Fruit fly (Drosophila melanogaster) whole organism, adult: ENCODE measurements around the gene CG9855.

Experiments used
- CG11617 ChIP-seq: fragments of 200-800 bp; sonication (Bioruptor generic); optimal IDR thresholded peaks from 2 replicates; lab custom pipeline; 2017; ENCODE audit warnings: mild to moderate bottlenecking, missing biosample characterization, missing genetic modification reagents, missing genetic modification characterization
- CG12768 ChIP-seq: fragments of 200-800 bp; sonication (Bioruptor generic); optimal IDR thresholded peaks from 2 replicates; lab custom pipeline; 2017; ENCODE audit warnings: missing biosample characterization, missing genetic modification characterization, mild to moderate bottlenecking, moderate library complexity, missing genetic modification reagents
- CG14711 ChIP-seq: fragments of 200-800 bp; sonication (Bioruptor generic); optimal IDR thresholded peaks from 2 replicates; lab custom pipeline; 2018; ENCODE audit warnings: missing biosample characterization, mild to moderate bottlenecking, missing genetic modification characterization, moderate library complexity
- CG1620 ChIP-seq: fragments of 200-800 bp; sonication (Bioruptor generic); optimal IDR thresholded peaks from 2 replicates; lab custom pipeline; 2016; ENCODE audit warnings: missing biosample characterization, missing genetic modification characterization
- CG33017 ChIP-seq: fragments of 200-800 bp; sonication (Bioruptor generic); optimal IDR thresholded peaks from 2 replicates; lab custom pipeline; 2018; ENCODE audit warnings: missing biosample characterization, mild to moderate bottlenecking, missing genetic modification characterization, moderate library complexity
- CG5204 ChIP-seq: fragments of 200-800 bp; sonication (Bioruptor generic); optimal IDR thresholded peaks from 2 replicates; lab custom pipeline; 2016; ENCODE audit warnings: missing biosample characterization, missing genetic modification characterization
- CG7045 ChIP-seq: fragments of 200-800 bp; sonication (Bioruptor generic); optimal IDR thresholded peaks from 2 replicates; lab custom pipeline; 2017; ENCODE audit warnings: missing biosample characterization, mild to moderate bottlenecking, missing genetic modification characterization
- CG7101 ChIP-seq: fragments of 200-800 bp; sonication (Bioruptor generic); optimal IDR thresholded peaks from 2 replicates; lab custom pipeline; 2018; ENCODE audit warnings: missing biosample characterization, mild to moderate bottlenecking, missing genetic modification characterization, moderate library complexity
- Clk ChIP-seq: fragments of 200-800 bp; sonication (Bioruptor generic); optimal IDR thresholded peaks from 2 replicates; lab custom pipeline; 2017; ENCODE audit warnings: missing biosample characterization, missing genetic modification characterization
- Crg-1 ChIP-seq: fragments of 200-800 bp; sonication (Bioruptor generic); optimal IDR thresholded peaks from 2 replicates; lab custom pipeline; 2016; ENCODE audit warnings: missing biosample characterization, missing genetic modification characterization
- Hr96 ChIP-seq: fragments of 200-800 bp; sonication (Bioruptor generic); optimal IDR thresholded peaks from 2 replicates; lab custom pipeline; 2016; ENCODE audit warnings: missing biosample characterization, missing genetic modification characterization
- Mnt ChIP-seq: fragments of 200-800 bp; sonication (Bioruptor generic); optimal IDR thresholded peaks from 2 replicates; lab custom pipeline; 2016; ENCODE audit warnings: missing biosample characterization, mild to moderate bottlenecking, missing genetic modification characterization
- bab1 ChIP-seq: fragments of 200-800 bp; sonication (Bioruptor generic); optimal IDR thresholded peaks from 3 replicates; lab custom pipeline; 2019; ENCODE audit warnings: missing biosample characterization, mild to moderate bottlenecking, missing genetic modification characterization, moderate library complexity
- cic ChIP-seq: fragments of 200-800 bp; sonication (Bioruptor generic); optimal IDR thresholded peaks from 2 replicates; lab custom pipeline; 2017; ENCODE audit warnings: missing biosample characterization, mild to moderate bottlenecking, missing genetic modification characterization, moderate library complexity
- cnc ChIP-seq, 2 experiments: fragments of >200 bp; optimal IDR thresholded peaks; 2 replicates each; lab custom pipeline; 2017
- kay ChIP-seq: fragments of 200-800 bp; sonication (Bioruptor generic); peaks from one replicate; lab custom pipeline; 2016; ENCODE audit warnings: missing biosample characterization, missing genetic modification characterization, borderline replicate concordance
- ovo ChIP-seq: fragments of 200-800 bp; sonication (Bioruptor generic); optimal IDR thresholded peaks from 2 replicates; lab custom pipeline; 2016; ENCODE audit warnings: missing biosample characterization, missing genetic modification characterization
- pad ChIP-seq: fragments of 200-800 bp; sonication (Bioruptor generic); optimal IDR thresholded peaks from 3 replicates; lab custom pipeline; 2017; ENCODE audit warnings: missing biosample characterization, missing genetic modification characterization, mild to moderate bottlenecking, moderate library complexity, missing genetic modification reagents
- tj ChIP-seq: fragments of 200-800 bp; sonication (Bioruptor generic); optimal IDR thresholded peaks from 3 replicates; lab custom pipeline; 2017; ENCODE audit warnings: missing biosample characterization, mild to moderate bottlenecking, missing genetic modification characterization, moderate library complexity
- toe ChIP-seq: fragments of 200-800 bp; sonication (Bioruptor generic); optimal IDR thresholded peaks from 2 replicates; lab custom pipeline; 2016; ENCODE audit warnings: missing biosample characterization, missing genetic modification characterization

The CG9855 gene

DNA sequence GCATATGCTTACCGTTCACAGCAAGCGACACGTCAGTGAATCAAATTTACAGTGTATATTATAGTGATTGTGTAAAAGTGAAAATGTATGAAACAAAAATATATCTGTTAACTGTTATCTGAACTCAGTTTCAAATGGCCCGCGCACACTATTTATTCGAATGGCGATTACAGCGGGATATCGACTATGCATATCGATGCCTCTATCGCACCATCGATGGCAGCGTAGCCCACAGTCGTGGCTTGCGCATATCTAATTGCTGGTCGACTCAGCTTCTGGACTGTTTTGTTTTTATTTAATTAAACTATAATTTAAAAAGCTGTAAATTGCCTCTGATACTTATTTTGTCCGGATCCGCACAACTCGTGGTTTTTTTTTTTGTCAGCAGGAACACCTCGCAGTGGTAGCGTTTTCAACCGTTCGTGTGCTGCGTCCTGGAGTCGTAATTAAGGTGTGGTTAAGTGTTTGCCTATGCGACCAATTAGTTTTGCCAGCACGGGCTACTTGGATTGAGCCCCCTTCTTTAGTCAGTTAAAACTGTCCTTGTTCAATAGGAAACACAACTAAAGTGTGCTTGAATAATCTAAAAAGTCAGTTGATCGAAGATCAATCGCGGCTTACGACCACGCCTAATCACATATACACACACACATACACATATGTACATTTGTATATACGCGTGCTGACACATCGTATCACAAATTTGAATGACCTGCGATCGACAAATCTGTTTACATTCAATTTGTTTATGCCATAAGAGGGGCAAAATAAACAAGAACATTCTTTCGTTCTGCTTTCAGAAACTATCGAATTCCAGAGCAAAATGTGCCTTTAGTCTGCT, 16.4 kb downstream of the CG9855 start, which contains the start of gene Cont:
Cont (plus strand) TSS at position 228 of the 841 bp plus-strand sequence.
- no peak for TF ChIP-seq CG14711 (tag; lab: Kevin White, UChicago)
- TF ChIP-seq Hr96 (GFP tag; lab: Kevin White, UChicago): no peak
- peak; percentile 62 for TF ChIP-seq bab1 (GFP tag; lab: Kevin White, UChicago)
- TF ChIP-seq cic (GFP tag; lab: Kevin White, UChicago): peak; percentile 8
- TF ChIP-seq cnc (optimal IDR thresholded peaks at IDR 0.05; lab: Kevin White, UChicago): no peak
- TF ChIP-seq CG7045 (GFP tag; lab: Kevin White, UChicago): no peak
- TF ChIP-seq ovo: no peak
- TF ChIP-seq Crg-1 (GFP tag; lab: Kevin White, UChicago): peak; percentile 26
- TF ChIP-seq CG5204 (GFP tag; lab: Kevin White, UChicago): no peak
- peak; percentile 52 for TF ChIP-seq tj
- TF ChIP-seq Clk (GFP tag; lab: Kevin White, UChicago): no peak
- peak; percentile 30 for TF ChIP-seq CG7101 (tag; lab: Kevin White, UChicago)
- TF ChIP-seq toe (GFP tag; lab: Kevin White, UChicago): no peak
- peak; percentile 15 for TF ChIP-seq CG11617 (GFP tag; lab: Kevin White, UChicago)
- TF ChIP-seq CG12768 (GFP tag; lab: Kevin White, UChicago): no peak
- TF ChIP-seq CG33017 (tag; lab: Kevin White, UChicago): no peak
- TF ChIP-seq Mnt: peak; percentile 43
- TF ChIP-seq kay (GFP tag; lab: Kevin White, UChicago): no peak
- peak; percentile 41 for TF ChIP-seq CG1620 (GFP tag; lab: Kevin White, UChicago)
- no peak for TF ChIP-seq pad

DNA sequence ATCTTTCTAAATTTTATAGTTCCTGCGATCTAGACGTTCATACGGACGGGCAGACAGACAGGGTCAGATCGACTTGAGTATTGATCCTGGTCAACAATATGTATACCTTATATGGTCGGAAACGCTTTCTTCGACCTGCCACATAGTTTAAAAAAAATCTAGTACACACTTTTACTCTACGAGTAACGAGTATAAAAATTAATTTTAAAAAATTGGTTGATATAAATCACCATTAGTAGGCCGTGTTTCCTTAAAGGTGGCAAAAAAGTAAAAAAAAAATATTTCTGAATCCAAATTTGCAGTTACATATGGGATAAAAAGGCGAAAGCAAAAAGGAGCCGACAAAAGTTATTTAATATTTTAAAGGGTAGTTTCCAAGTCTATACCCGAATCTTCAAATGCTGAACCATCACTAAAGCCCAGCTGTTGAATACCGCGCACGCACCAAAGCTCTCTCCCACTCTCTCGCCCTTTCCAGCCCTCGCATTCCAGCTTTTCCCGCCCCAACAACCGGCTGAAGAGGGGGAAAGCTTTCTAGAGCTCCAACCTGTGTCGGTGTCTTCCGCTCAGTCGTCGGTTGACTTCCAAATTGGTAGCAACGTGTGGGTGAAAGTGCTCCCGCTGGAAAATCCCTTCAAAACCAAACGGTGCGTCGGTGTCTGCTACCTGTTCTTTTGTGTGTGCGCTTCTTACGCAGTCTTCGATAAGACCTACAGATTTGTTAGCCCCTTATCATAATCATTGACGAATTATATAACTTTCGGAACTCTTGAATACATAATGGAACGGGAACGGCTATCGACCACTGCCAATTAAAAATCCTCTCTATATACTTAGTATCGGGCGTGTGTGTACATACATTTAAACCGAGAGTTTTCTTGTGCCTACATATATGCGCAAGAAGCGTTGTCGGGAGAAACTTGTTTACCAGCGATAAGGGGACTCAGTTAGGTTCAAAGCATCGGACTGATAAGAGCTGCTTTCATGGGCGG, 19.0 kb downstream of the CG9855 start, which contains the start of gene Sfxn1-3:
Sfxn1-3 (plus strand) TSS at position 238 of the 992 bp plus-strand sequence.
- TF ChIP-seq pad (peak; percentile 96), Hr96 (GFP tag; lab: Kevin White, UChicago) (peak; percentile 63), Clk (GFP tag; lab: Kevin White, UChicago) (no peak), bab1 (GFP tag; lab: Kevin White, UChicago) (peak; percentile 78), toe (GFP tag; lab: Kevin White, UChicago) (no peak), ovo (peak; percentile 73), cic (GFP tag; lab: Kevin White, UChicago) (peak; percentile 95), CG12768 (GFP tag; lab: Kevin White, UChicago) (peak; percentile 95), CG33017 (tag; lab: Kevin White, UChicago) (peak; percentile 55), CG1620 (GFP tag; lab: Kevin White, UChicago) (no peak), CG14711 (tag; lab: Kevin White, UChicago) (peak; percentile 36), kay (GFP tag; lab: Kevin White, UChicago) (peak; percentile 89), tj (peak; percentile 29), CG7045 (GFP tag; lab: Kevin White, UChicago) (peak; percentile 27), CG5204 (GFP tag; lab: Kevin White, UChicago) (no peak), CG11617 (GFP tag; lab: Kevin White, UChicago) (peak; percentile 55), Crg-1 (GFP tag; lab: Kevin White, UChicago) (peak; percentile 79), CG7101 (tag; lab: Kevin White, UChicago) (peak; percentile 71), cnc (optimal IDR thresholded peaks at IDR 0.05; lab: Kevin White, UChicago) (no peak), Mnt (peak; percentile 92)

DNA sequence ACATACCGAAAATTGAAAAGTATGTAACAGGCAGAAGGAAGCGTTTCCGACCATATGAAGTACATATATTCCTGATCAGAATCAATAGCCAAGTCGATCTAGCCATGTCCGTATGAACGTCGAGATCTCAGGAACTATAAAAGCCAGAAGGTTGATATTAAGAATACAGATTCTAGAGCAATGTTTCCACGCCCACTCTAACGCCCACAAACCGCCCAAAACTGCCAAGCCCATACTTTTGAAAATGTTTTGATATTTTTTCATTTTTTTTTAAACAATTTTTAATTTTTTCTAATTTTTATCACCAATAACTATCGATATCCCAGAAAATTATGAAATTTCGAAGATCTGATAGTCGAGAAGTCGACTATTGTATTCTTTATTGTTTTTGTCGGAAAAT, 35.7 kb downstream of the CG9855 start:
- TF ChIP-seq bab1 (GFP tag; lab: Kevin White, UChicago): no peak
- TF ChIP-seq CG11617 (GFP tag; lab: Kevin White, UChicago): no peak
- TF ChIP-seq CG14711 (tag; lab: Kevin White, UChicago): no peak
- no peak for TF ChIP-seq cic (GFP tag; lab: Kevin White, UChicago)
- TF ChIP-seq Mnt: no peak
- TF ChIP-seq CG7101 (tag; lab: Kevin White, UChicago): no peak
- TF ChIP-seq toe (GFP tag; lab: Kevin White, UChicago): no peak
- no peak for TF ChIP-seq Clk (GFP tag; lab: Kevin White, UChicago)
- no peak for TF ChIP-seq Crg-1 (GFP tag; lab: Kevin White, UChicago)
- TF ChIP-seq Hr96 (GFP tag; lab: Kevin White, UChicago): no peak
- no peak for TF ChIP-seq CG7045 (GFP tag; lab: Kevin White, UChicago)
- TF ChIP-seq CG5204 (GFP tag; lab: Kevin White, UChicago): no peak
- TF ChIP-seq CG1620 (GFP tag; lab: Kevin White, UChicago): no peak
- TF ChIP-seq ovo: no peak
- TF ChIP-seq cnc (optimal IDR thresholded peaks at IDR 0.05; lab: Kevin White, UChicago): no peak
- TF ChIP-seq kay (GFP tag; lab: Kevin White, UChicago): no peak
- TF ChIP-seq CG12768 (GFP tag; lab: Kevin White, UChicago): no peak
- no peak for TF ChIP-seq tj

- TF ChIP-seq CG33017 (tag; lab: Kevin White, UChicago): peak; percentile 12
- TF ChIP-seq ovo: peak; percentile 8
- TF ChIP-seq CG5204 (GFP tag; lab: Kevin White, UChicago): no peak
- no peak for TF ChIP-seq cnc (optimal IDR thresholded peaks at IDR 0.05; lab: Kevin White, UChicago)
- no peak for TF ChIP-seq CG12768 (GFP tag; lab: Kevin White, UChicago)
These were observed 37.0 kb downstream of the CG9855 start for dm6 chr3R:4360668-4361110.
